Fruit fly (Drosophila melanogaster): Measurements from ENCODE around the gene Der-2.

Der-2 gene

DNA sequence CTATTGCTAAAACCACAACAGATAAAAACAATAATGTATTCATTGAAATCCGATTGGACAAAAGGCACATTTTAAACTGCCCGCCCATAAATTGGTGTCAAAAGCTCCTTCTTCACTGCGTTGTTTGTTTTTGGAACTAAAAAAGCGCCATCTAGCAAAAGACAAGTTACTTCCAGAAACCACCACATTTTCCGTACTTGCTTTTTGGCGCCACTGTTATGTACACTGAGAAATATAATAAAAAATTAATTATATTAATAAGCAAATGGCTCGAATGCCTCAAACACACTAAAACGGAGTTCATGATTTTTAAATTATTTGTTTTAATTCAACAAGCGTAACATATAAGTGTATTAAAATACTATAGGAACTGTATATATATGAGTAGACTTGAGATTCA lies 13.4 kb upstream of the Der-2 start (continued):
- peak; percentile 15 for TF ChIP-seq CG16779 (tag; optimal IDR thresholded peaks at IDR 0.05)
- TF ChIP-seq Eip93F (GFP tag; optimal IDR thresholded peaks at IDR 0.05) = no peak
- peak; percentile 69 for TF ChIP-seq achi (GFP tag; optimal IDR thresholded peaks at IDR 0.05)
- TF ChIP-seq Lpt (GFP tag; optimal IDR thresholded peaks at IDR 0.05) = peak; percentile 26
- TF ChIP-seq CG32006 (GFP tag; optimal IDR thresholded peaks at IDR 0.05) = peak; percentile 72
- TF ChIP-seq cyc (GFP tag; optimal IDR thresholded peaks at IDR 0.05) = peak; percentile 78
- TF ChIP-seq eg (GFP tag; IDR thresholded peaks at IDR 0.05) = peak; percentile 90
- peak; percentile 74; the same call in 2 of the 3 replicates for TF ChIP-seq CG8119 (GFP tag; IDR thresholded peaks at IDR 0.05)
- TF ChIP-seq CG31627 (GFP tag; optimal IDR thresholded peaks at IDR 0.05) = peak; percentile 77
- peak; percentile 77 for TF ChIP-seq lz (GFP tag; optimal IDR thresholded peaks at IDR 0.05)
- peak; percentile 87 for TF ChIP-seq CG6163 (GFP tag; IDR thresholded peaks at IDR 0.05)
- TF ChIP-seq Gug (GFP tag; IDR thresholded peaks at IDR 0.05) = peak; percentile 65
- peak in 1 of 2 experiments; percentile 41 for TF ChIP-seq salr (GFP tag; optimal IDR thresholded peaks at IDR 0.05)
- peak; percentile 77 for TF ChIP-seq Met (GFP tag; optimal IDR thresholded peaks at IDR 0.05)
- peak; percentile 20 for TF ChIP-seq CG6808 (GFP tag; optimal IDR thresholded peaks at IDR 0.05)
- TF ChIP-seq Hr38 (GFP tag; optimal IDR thresholded peaks at IDR 0.05) = no peak
- TF ChIP-seq Blimp-1 (GFP tag; optimal IDR thresholded peaks at IDR 0.05) = no peak
- TF ChIP-seq CG7368 (GFP tag; optimal IDR thresholded peaks at IDR 0.05) = peak; percentile 34
- peak; percentile 60 for TF ChIP-seq CG1621 (tag; optimal IDR thresholded peaks at IDR 0.05)
- no peak for TF ChIP-seq vri (GFP tag; optimal IDR thresholded peaks at IDR 0.05)
- TF ChIP-seq CG11294 (GFP tag; IDR thresholded peaks at IDR 0.05) = peak; percentile 66
- TF ChIP-seq CG34406 (GFP tag; optimal IDR thresholded peaks at IDR 0.05) = peak; percentile 73
- peak; percentile 76 for TF ChIP-seq CG15336 (GFP tag; IDR thresholded peaks at IDR 0.05)

DNA sequence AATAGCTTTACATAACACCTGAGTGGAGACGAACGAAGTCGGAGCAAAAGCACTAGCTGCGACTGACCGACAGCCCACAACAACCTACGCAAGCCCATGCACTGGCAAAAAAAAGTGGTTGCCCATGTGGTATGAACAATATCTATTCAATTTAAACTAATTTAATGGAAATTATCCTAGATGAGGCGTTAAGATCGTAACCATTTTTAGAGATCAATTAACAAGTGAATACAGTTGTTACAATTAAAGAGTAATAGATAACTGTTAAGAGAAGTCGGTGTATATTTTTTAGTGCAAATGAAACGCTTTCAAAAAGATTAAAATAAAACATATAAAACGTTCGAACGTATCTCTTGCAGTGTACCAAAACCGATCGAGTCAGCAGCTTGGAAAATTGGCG lies 12.2 kb upstream of the Der-2 start:
- TF ChIP-seq salr (GFP tag; optimal IDR thresholded peaks at IDR 0.05) = peak in 1 of 2 experiments; percentile 81
- peak; percentile 42 for TF ChIP-seq CG11762 (GFP tag; optimal IDR thresholded peaks at IDR 0.05; ENCODE audit: insufficient read depth)
- TF ChIP-seq CG34406 (GFP tag; optimal IDR thresholded peaks at IDR 0.05) = peak; percentile 2
- TF ChIP-seq CG6163 (GFP tag; IDR thresholded peaks at IDR 0.05) = peak; percentile 69
- peak; percentile 46 for TF ChIP-seq CG16779 (tag; optimal IDR thresholded peaks at IDR 0.05)
- TF ChIP-seq Ets96B (tag; optimal IDR thresholded peaks at IDR 0.05) = no peak
- TF ChIP-seq CG10669 (GFP tag; optimal IDR thresholded peaks at IDR 0.05) = no peak
- TF ChIP-seq CG6854 (GFP tag; optimal IDR thresholded peaks at IDR 0.05) = no peak
- no peak for TF ChIP-seq CG9139 (GFP tag; optimal IDR thresholded peaks at IDR 0.05)
- TF ChIP-seq Ets21C (GFP tag; optimal IDR thresholded peaks at IDR 0.05) = no peak
- TF ChIP-seq CG4318 (GFP tag; optimal IDR thresholded peaks at IDR 0.05) = peak; percentile 84
- peak; percentile 23 for TF ChIP-seq cyc (GFP tag; optimal IDR thresholded peaks at IDR 0.05)
- TF ChIP-seq pdm3 (GFP tag; optimal IDR thresholded peaks at IDR 0.05) = peak; percentile 78
- peak; percentile 11 for TF ChIP-seq CG1621 (tag; optimal IDR thresholded peaks at IDR 0.05)
- TF ChIP-seq CG32006 (GFP tag; optimal IDR thresholded peaks at IDR 0.05) = peak; percentile 90
- TF ChIP-seq Smox (GFP tag; optimal IDR thresholded peaks at IDR 0.05) = peak; percentile 25
- peak; percentile 81 for TF ChIP-seq Lpt (GFP tag; optimal IDR thresholded peaks at IDR 0.05)
- no peak for TF ChIP-seq Eip93F (GFP tag; optimal IDR thresholded peaks at IDR 0.05)
- no peak for TF ChIP-seq CG11902 (GFP tag; optimal IDR thresholded peaks at IDR 0.05)
- peak; percentile 13 for TF ChIP-seq Hr39 (GFP tag; optimal IDR thresholded peaks at IDR 0.05)
- TF ChIP-seq CG11294 (GFP tag; IDR thresholded peaks at IDR 0.05) = no peak
- TF ChIP-seq ss (GFP tag; optimal IDR thresholded peaks at IDR 0.05) = peak in 1 of 2 experiments; percentile 15
- TF ChIP-seq fd85E (GFP tag; optimal IDR thresholded peaks at IDR 0.05) = no peak
- peak; percentile 62 for TF ChIP-seq Eip75B (GFP tag; optimal IDR thresholded peaks at IDR 0.05)
- no peak for TF ChIP-seq fkh (GFP tag; optimal IDR thresholded peaks at IDR 0.05)
- peak; percentile 70 for TF ChIP-seq CG10631 (GFP tag; optimal IDR thresholded peaks at IDR 0.05)
- TF ChIP-seq vri (GFP tag; optimal IDR thresholded peaks at IDR 0.05) = no peak
- TF ChIP-seq Sox102F (GFP tag; optimal IDR thresholded peaks at IDR 0.05) = no peak
- TF ChIP-seq lz (GFP tag; optimal IDR thresholded peaks at IDR 0.05) = peak; percentile 26
- peak; percentile 12 for TF ChIP-seq CG8319 (GFP tag; optimal IDR thresholded peaks at IDR 0.05)
- peak; percentile 2 for TF ChIP-seq CG8632 (GFP tag; optimal IDR thresholded peaks at IDR 0.05)
- TF ChIP-seq CG6792 (GFP tag; optimal IDR thresholded peaks at IDR 0.05) = peak; percentile 40
- TF ChIP-seq Hr4 (GFP tag; optimal IDR thresholded peaks at IDR 0.05) = peak; percentile 86
- TF ChIP-seq dac (GFP tag; optimal IDR thresholded peaks at IDR 0.05) = peak; percentile 48
- no peak for TF ChIP-seq CG3032 (tag; optimal IDR thresholded peaks at IDR 0.05)
- TF ChIP-seq Blimp-1 (GFP tag; optimal IDR thresholded peaks at IDR 0.05) = no peak
- peak; percentile 93 for TF ChIP-seq CG8119 (GFP tag; IDR thresholded peaks at IDR 0.05)
- no peak for TF ChIP-seq fd59A (GFP tag; optimal IDR thresholded peaks at IDR 0.05)
- TF ChIP-seq dsx (GFP tag; optimal IDR thresholded peaks at IDR 0.05; ENCODE audit: poor library complexity, severe bottlenecking) = peak; percentile 19

Data from whole organism, prepupa.